Fruit fly (Drosophila melanogaster) whole organism, wandering third instar larva: ENCODE results near the gene CG5793.

Experiments used
- CG32264 ChIP-seq: fragments of 200-800 bp; sonication (Bioruptor generic); optimal IDR thresholded peaks from 2 replicates; lab custom pipeline; 2016; ENCODE audit warnings: missing biosample characterization, missing genetic modification characterization
- HLH106 ChIP-seq: fragments of 200-800 bp; optimal IDR thresholded peaks from 3 replicates; lab custom pipeline; 2019; ENCODE audit warnings: missing biosample characterization, mild to moderate bottlenecking, missing genetic modification characterization, moderate library complexity
- Hnf4 ChIP-seq: fragments of 200-800 bp; sonication (Bioruptor generic); optimal IDR thresholded peaks from 2 replicates; lab custom pipeline; 2016; ENCODE audit warnings: missing biosample characterization, mild to moderate bottlenecking, missing genetic modification characterization
- Hr78 ChIP-seq: fragments of >200 bp; optimal IDR thresholded peaks from 2 replicates; lab custom pipeline; 2017; ENCODE audit warnings: missing biosample characterization, missing genetic modification characterization
- Myc ChIP-seq: fragments of >200 bp; optimal IDR thresholded peaks from 2 replicates; lab custom pipeline; 2017
- dmrt93B ChIP-seq: fragments of 200-800 bp; sonication (Bioruptor generic); optimal IDR thresholded peaks from 2 replicates; lab custom pipeline; 2018; ENCODE audit warnings: missing biosample characterization, mild to moderate bottlenecking, missing genetic modification characterization
- ey ChIP-seq: fragments of 200-800 bp; sonication (Bioruptor generic); optimal IDR thresholded peaks from 2 replicates; lab custom pipeline; 2016; ENCODE audit warnings: missing biosample characterization, missing genetic modification characterization
- sage ChIP-seq: fragments of 200-800 bp; sonication (Bioruptor generic); optimal IDR thresholded peaks from 2 replicates; lab custom pipeline; 2016; ENCODE audit warnings: missing biosample characterization, mild to moderate bottlenecking, missing genetic modification characterization
- sv ChIP-seq: fragments of 200-800 bp; sonication (Bioruptor generic); optimal IDR thresholded peaks from 3 replicates; lab custom pipeline; 2016; ENCODE audit warnings: missing biosample characterization, missing genetic modification characterization

dm6 chr3R:21129617-21130016 is 2.2 kb downstream of the CG5793 start, which contains the start of gene Obp93a:
- no peak for TF ChIP-seq ey (GFP tag; lab: Kevin White, UChicago)
- no peak for TF ChIP-seq Hr78 (GFP tag; lab: Kevin White, UChicago)
- no peak for TF ChIP-seq sv
- no peak for TF ChIP-seq HLH106 (tag; lab: Kevin White, UChicago)
- no peak for TF ChIP-seq dmrt93B (GFP tag; lab: Kevin White, UChicago)
- no peak for TF ChIP-seq sage (GFP tag; lab: Kevin White, UChicago)
- no peak for TF ChIP-seq Myc (lab: Kevin White, UChicago)
- TF ChIP-seq CG32264 (GFP tag; lab: Kevin White, UChicago) = no peak
- no peak for TF ChIP-seq Hnf4 (GFP tag; lab: Kevin White, UChicago)
